Worm (Caenorhabditis elegans) whole organism, L2 larva: ENCODE results near the gene F38B6.2.
A peak's percentile ranks its signal among the peaks of the same experiment; 100 is the strongest.

Source experiments
- ZK546.5 ChIP-seq: sonication (generic microtip); optimal IDR thresholded peaks from 2 replicates; lab custom pipeline; 2017; ENCODE audit warnings: missing biosample characterization, missing genetic modification characterization
- alr-1 ChIP-seq: fragments of 150-350 bp; optimal IDR thresholded peaks from 2 replicates; lab custom pipeline; 2014; ENCODE audit warnings: missing biosample characterization, missing genetic modification characterization
- ama-1 ChIP-seq: fragments of 150-350 bp; optimal IDR thresholded peaks from 2 replicates; lab custom pipeline; 2018; ENCODE audit warnings: inconsistent platforms
- ceh-16 ChIP-seq: fragments of 150-350 bp; optimal IDR thresholded peaks from 2 replicates; lab custom pipeline; 2014; ENCODE audit warnings: missing biosample characterization, missing genetic modification characterization
- ceh-82 ChIP-seq: fragments of 150-350 bp; optimal IDR thresholded peaks from 2 replicates; lab custom pipeline; 2014; ENCODE audit warnings: missing biosample characterization, missing genetic modification characterization
- dmd-4 ChIP-seq: sonication (generic microtip); optimal IDR thresholded peaks from 2 replicates; lab custom pipeline; 2017; ENCODE audit warnings: missing biosample characterization, missing genetic modification characterization
- elt-1 ChIP-seq: fragments of 150-350 bp; optimal IDR thresholded peaks from 2 replicates; lab custom pipeline; 2014; ENCODE audit warnings: missing biosample characterization, missing genetic modification characterization
- fos-1 ChIP-seq: fragments of 150-350 bp; optimal IDR thresholded peaks from 2 replicates; lab custom pipeline; 2014; ENCODE audit warnings: missing biosample characterization, missing genetic modification characterization
- lin-39 ChIP-seq: fragments of 150-350 bp; optimal IDR thresholded peaks from 2 replicates; lab custom pipeline; 2014; ENCODE audit warnings: missing biosample characterization, missing genetic modification reagents, missing genetic modification characterization
- mab-5 ChIP-seq: fragments of 150-350 bp; optimal IDR thresholded peaks from 2 replicates; lab custom pipeline; 2014; ENCODE audit warnings: missing biosample characterization, missing genetic modification characterization
- mbf-1 ChIP-seq: sonication (generic microtip); optimal IDR thresholded peaks from 2 replicates; lab custom pipeline; 2017; ENCODE audit warnings: missing biosample characterization, missing genetic modification characterization
- nhr-10 ChIP-seq: sonication (generic microtip); optimal IDR thresholded peaks from 2 replicates; lab custom pipeline; 2017; ENCODE audit warnings: missing biosample characterization, missing genetic modification characterization
- nhr-12 ChIP-seq: fragments of 150-350 bp; optimal IDR thresholded peaks from 2 replicates; lab custom pipeline; 2014; ENCODE audit warnings: missing biosample characterization, missing genetic modification characterization
- nhr-129 ChIP-seq: fragments of 150-350 bp; optimal IDR thresholded peaks from 2 replicates; lab custom pipeline; 2014; ENCODE audit warnings: missing biosample characterization, missing genetic modification characterization
- nhr-21 ChIP-seq: fragments of 150-350 bp; optimal IDR thresholded peaks from 2 replicates; lab custom pipeline; 2014; ENCODE audit warnings: missing biosample characterization, missing genetic modification characterization
- nhr-23 ChIP-seq: fragments of 150-350 bp; optimal IDR thresholded peaks from 2 replicates; lab custom pipeline; 2014; ENCODE audit warnings: missing biosample characterization, missing genetic modification reagents, missing genetic modification characterization
- nhr-237 ChIP-seq: fragments of 150-350 bp; optimal IDR thresholded peaks from 2 replicates; lab custom pipeline; 2014; ENCODE audit warnings: missing biosample characterization, missing genetic modification characterization
- nhr-25 ChIP-seq: fragments of 150-350 bp; sonication (generic microtip); optimal IDR thresholded peaks from 3 replicates; lab custom pipeline; 2014; ENCODE audit warnings: missing biosample characterization, missing genetic modification characterization
- nhr-6 ChIP-seq: fragments of 150-350 bp; optimal IDR thresholded peaks from 2 replicates; lab custom pipeline; 2014; ENCODE audit warnings: missing biosample characterization, missing genetic modification characterization
- peb-1 ChIP-seq: fragments of 150-350 bp; optimal IDR thresholded peaks from 2 replicates; lab custom pipeline; 2014; ENCODE audit warnings: missing biosample characterization, missing genetic modification characterization
- sem-4 ChIP-seq: fragments of 150-350 bp; optimal IDR thresholded peaks from 2 replicates; lab custom pipeline; 2014; ENCODE audit warnings: missing biosample characterization, missing genetic modification reagents, missing genetic modification characterization
- skn-1 ChIP-seq: sonication (generic microtip); optimal IDR thresholded peaks from 2 replicates; lab custom pipeline; 2017; ENCODE audit warnings: missing biosample characterization, missing genetic modification characterization
- sma-3 ChIP-seq: sonication (generic microtip); optimal IDR thresholded peaks from 2 replicates; lab custom pipeline; 2016; ENCODE audit warnings: missing genetic modification reagents, missing genetic modification characterization, missing compliant biosample characterization
- sma-9 ChIP-seq, 2 experiments: fragments of 150-350 bp in 1 of 2; sonication (generic microtip) in 1 of 2; optimal IDR thresholded peaks; 2 replicates each; lab custom pipeline; 2014 to 2016; ENCODE audit warnings: missing genetic modification characterization in 2 of 2, mild to moderate bottlenecking in 1 of 2, missing biosample characterization in 1 of 2, missing compliant biosample characterization in 1 of 2, missing genetic modification reagents in 1 of 2, moderate library complexity in 1 of 2
- snpc-4 ChIP-seq: fragments of 150-350 bp; optimal IDR thresholded peaks from 2 replicates; lab custom pipeline; 2014; ENCODE audit warnings: missing biosample characterization, missing genetic modification characterization
- unc-39 ChIP-seq: fragments of 150-350 bp; optimal IDR thresholded peaks from 2 replicates; lab custom pipeline; 2014; ENCODE audit warnings: missing biosample characterization, missing genetic modification characterization
- unc-55 ChIP-seq: fragments of 150-350 bp; sonication (generic microtip); optimal IDR thresholded peaks from 3 replicates; lab custom pipeline; 2014; ENCODE audit warnings: missing biosample characterization, missing genetic modification reagents, missing genetic modification characterization

The F38B6.2 gene

ce11 chrX:6668911-6669310 lies 29.4 kb upstream of the F38B6.2 start, which contains the start of gene nhr-137:
TSS of gene nhr-137 (minus strand) at chrX:6669011.
- no peak for TF ChIP-seq dmd-4 (tag; lab: Kevin White, UChicago)
- TF ChIP-seq unc-55 (GFP tag; lab: Kevin White, UChicago) = no peak
- TF ChIP-seq ZK546.5 (tag; lab: Kevin White, UChicago) = no peak
- no peak for TF ChIP-seq sem-4 (tag; lab: Kevin White, UChicago)
- TF ChIP-seq nhr-237 (tag; lab: Kevin White, UChicago) = no peak
- TF ChIP-seq sma-3 (GFP tag; lab: Kevin White, UChicago) = no peak
- no peak for TF ChIP-seq nhr-21 (tag; lab: Kevin White, UChicago)
- TF ChIP-seq lin-39 (tag; lab: Kevin White, UChicago) = no peak

ce11 chrX:6669366-6669765 lies 29.0 kb upstream of the F38B6.2 start:
- TF ChIP-seq nhr-6 = no peak
- TF ChIP-seq elt-1 (tag; lab: Kevin White, UChicago) = peak; percentile 25
- TF ChIP-seq ceh-82 (tag; lab: Kevin White, UChicago) = no peak
- peak; percentile 56 for TF ChIP-seq sma-9 (GFP tag; optimal IDR thresholded peaks at IDR 0.05; lab: Kevin White, UChicago)
- no peak for TF ChIP-seq sma-9 (tag; optimal IDR thresholded peaks at IDR 0.05; lab: Kevin White, UChicago)
- no peak for TF ChIP-seq skn-1 (tag; lab: Kevin White, UChicago)
- peak; percentile 85 for TF ChIP-seq ceh-16 (tag; lab: Kevin White, UChicago)

- peak; percentile 57 for TF ChIP-seq ceh-16 (tag; lab: Kevin White, UChicago)
- TF ChIP-seq sma-9 (GFP tag; optimal IDR thresholded peaks at IDR 0.05; lab: Kevin White, UChicago) = peak; percentile 21
- no peak for TF ChIP-seq sma-9 (tag; optimal IDR thresholded peaks at IDR 0.05; lab: Kevin White, UChicago)
- TF ChIP-seq nhr-23 (tag; lab: Kevin White, UChicago) = no peak
- TF ChIP-seq elt-1 (tag; lab: Kevin White, UChicago) = peak; percentile 32
Measured at ce11 chrX:6671717-6672116, 26.6 kb upstream of the F38B6.2 start.

DNA sequence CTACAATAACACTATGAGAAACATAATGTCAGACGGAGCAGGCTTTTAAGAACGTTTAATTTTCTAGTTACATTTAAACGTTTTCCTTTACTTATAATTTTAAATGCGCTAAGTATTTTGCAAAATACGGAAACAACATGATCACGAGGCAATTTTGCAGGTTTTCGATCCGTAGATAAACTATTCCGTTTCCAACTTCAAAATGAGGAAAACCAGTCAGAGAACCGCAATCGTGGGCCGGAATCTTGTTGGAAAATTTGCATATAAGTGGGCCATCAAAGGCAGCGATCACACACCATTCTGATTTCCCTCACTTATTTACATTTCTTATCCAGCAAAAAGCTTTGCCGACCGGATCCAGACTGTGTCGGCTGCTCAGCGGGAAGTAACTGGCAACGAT lies 25.8 kb upstream of the F38B6.2 start, which contains the start of gene col-172:
Gene col-172, plus strand, starts transcription at position 301 of the 400 bp plus-strand sequence.
- TF ChIP-seq ama-1 (no peak), nhr-25 (tag; lab: Kevin White, UChicago) (no peak), unc-39 (tag; lab: Kevin White, UChicago) (no peak), sem-4 (tag; lab: Kevin White, UChicago) (no peak), nhr-12 (tag; lab: Kevin White, UChicago) (no peak)

- TF ChIP-seq nhr-237 (tag; lab: Kevin White, UChicago) = no peak
- peak; percentile 75 for TF ChIP-seq fos-1 (tag; lab: Kevin White, UChicago)
- TF ChIP-seq snpc-4 (tag; lab: Kevin White, UChicago) = no peak
- TF ChIP-seq, all 48 proteins: peak for 1
Measured at ce11 chrX:6674333-6674919, 23.9 kb upstream of the F38B6.2 start, which contains the start of gene F38B6.4. TSS of gene F38B6.4 (plus strand) at chrX:6674869.

DNA sequence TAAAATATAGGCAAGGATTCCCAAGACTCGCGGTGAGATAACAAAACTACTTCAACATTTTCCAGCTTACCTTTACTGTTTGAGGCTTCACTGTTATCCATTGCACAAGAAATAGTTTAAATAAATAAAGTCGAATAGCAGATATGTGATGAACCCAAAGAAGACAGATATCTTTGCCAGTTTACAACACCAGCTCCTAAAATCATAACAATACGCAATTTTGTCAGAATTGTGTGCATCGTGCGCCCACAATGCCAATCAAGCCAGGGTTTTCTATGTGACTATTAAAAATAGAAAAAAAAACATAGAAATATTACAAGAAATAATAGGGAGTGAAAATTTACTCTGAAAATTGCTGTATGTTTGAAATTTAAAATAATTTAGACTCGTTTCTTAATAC lies 15.7 kb upstream of the F38B6.2 start, which contains the start of gene F38B6.8:
Gene F38B6.8, minus strand, starts transcription at position 101 of the 400 bp plus-strand sequence.
- TF ChIP-seq nhr-12 (tag; lab: Kevin White, UChicago) = no peak
- no peak for TF ChIP-seq nhr-129
- TF ChIP-seq skn-1 (tag; lab: Kevin White, UChicago) = no peak
- TF ChIP-seq nhr-237 (tag; lab: Kevin White, UChicago) = no peak
- no peak for TF ChIP-seq ceh-82 (tag; lab: Kevin White, UChicago)
- TF ChIP-seq lin-39 (tag; lab: Kevin White, UChicago) = no peak
- no peak for TF ChIP-seq nhr-25 (tag; lab: Kevin White, UChicago)
- no peak for TF ChIP-seq mbf-1 (tag; lab: Kevin White, UChicago)
- TF ChIP-seq snpc-4 (tag; lab: Kevin White, UChicago) = no peak
- no peak for TF ChIP-seq ZK546.5 (tag; lab: Kevin White, UChicago)
- TF ChIP-seq sma-3 (GFP tag; lab: Kevin White, UChicago) = no peak
- TF ChIP-seq alr-1 (tag; lab: Kevin White, UChicago) = no peak
- no peak for TF ChIP-seq unc-55 (GFP tag; lab: Kevin White, UChicago)
- TF ChIP-seq nhr-10 (tag; lab: Kevin White, UChicago) = no peak
- TF ChIP-seq, all 48 proteins: peak for 0

- TF ChIP-seq mab-5 (tag; lab: Kevin White, UChicago) (peak; percentile 20), ceh-82 (tag; lab: Kevin White, UChicago) (no peak), peb-1 (tag; lab: Kevin White, UChicago) (no peak)
Measured at ce11 chrX:6687345-6687744, 11.0 kb upstream of the F38B6.2 start.
